Fruit fly (Drosophila melanogaster) whole organism, prepupa: ENCODE results near the gene CG11417.
A peak's percentile ranks its signal among the peaks of the same experiment; 100 is the strongest.

Experiments
- Blimp-1 ChIP-seq: fragments of 200-800 bp; sonication (Bioruptor generic); optimal IDR thresholded peaks from 3 replicates; lab custom pipeline; 2017; ENCODE audit warnings: missing biosample characterization, missing genetic modification characterization, mild to moderate bottlenecking, moderate library complexity, missing genetic modification reagents
- CG10631 ChIP-seq: fragments of 200-800 bp; sonication (Bioruptor generic); optimal IDR thresholded peaks from 2 replicates; lab custom pipeline; 2016; ENCODE audit warnings: missing biosample characterization, missing genetic modification characterization
- CG10669 ChIP-seq: fragments of 200-800 bp; sonication (Bioruptor generic); optimal IDR thresholded peaks from 3 replicates; lab custom pipeline; 2018; ENCODE audit warnings: missing biosample characterization, mild to moderate bottlenecking, missing genetic modification characterization, moderate library complexity
- CG11294 ChIP-seq: fragments of 200-800 bp; sonication (Bioruptor generic); IDR thresholded peaks from 2 replicates; pipeline ENCODE4 v1.3.6; 2022; ENCODE audit warnings: missing biosample characterization, missing genetic modification characterization
- CG11902 ChIP-seq: fragments of 200-800 bp; sonication (Bioruptor generic); optimal IDR thresholded peaks from 3 replicates; lab custom pipeline; 2016; ENCODE audit warnings: missing biosample characterization, missing genetic modification characterization
- CG15336 ChIP-seq: fragments of 200-800 bp; sonication (Bioruptor generic); IDR thresholded peaks from 2 replicates; pipeline ENCODE4 v1.3.6; 2022; ENCODE audit warnings: missing biosample characterization, missing genetic modification characterization
- CG1621 ChIP-seq: fragments of 200-800 bp; sonication (Bioruptor generic); optimal IDR thresholded peaks from 3 replicates; lab custom pipeline; 2018; ENCODE audit warnings: missing biosample characterization, mild to moderate bottlenecking, missing genetic modification characterization
- CG16779 ChIP-seq: fragments of 200-800 bp; sonication (Bioruptor generic); optimal IDR thresholded peaks from 3 replicates; lab custom pipeline; 2017; ENCODE audit warnings: missing biosample characterization, mild to moderate bottlenecking, missing genetic modification characterization
- CG3032 ChIP-seq: fragments of 200-800 bp; optimal IDR thresholded peaks from 2 replicates; lab custom pipeline; 2019; ENCODE audit warnings: missing biosample characterization, mild to moderate bottlenecking, missing genetic modification characterization, moderate library complexity
- CG31627 ChIP-seq: fragments of 200-800 bp; sonication (Bioruptor generic); optimal IDR thresholded peaks from 3 replicates; lab custom pipeline; 2016; ENCODE audit warnings: missing biosample characterization, missing genetic modification characterization
- CG34406 ChIP-seq: fragments of 200-800 bp; sonication (Bioruptor generic); optimal IDR thresholded peaks from 3 replicates; lab custom pipeline; 2016; ENCODE audit warnings: missing biosample characterization, missing genetic modification characterization
- CG4318 ChIP-seq: fragments of 200-800 bp; sonication (Bioruptor generic); optimal IDR thresholded peaks from 3 replicates; lab custom pipeline; 2017; ENCODE audit warnings: missing biosample characterization, mild to moderate bottlenecking, missing genetic modification characterization
- CG6163 ChIP-seq: fragments of 200-800 bp; sonication (Bioruptor generic); IDR thresholded peaks from 3 replicates; pipeline ENCODE4 v1.3.6; 2022; ENCODE audit warnings: missing biosample characterization, missing genetic modification characterization
- CG6854 ChIP-seq: fragments of 200-800 bp; sonication (Bioruptor generic); optimal IDR thresholded peaks from 2 replicates; lab custom pipeline; 2017; ENCODE audit warnings: missing biosample characterization, mild to moderate bottlenecking, missing genetic modification characterization
- CG7368 ChIP-seq: fragments of 200-800 bp; sonication (Bioruptor generic); optimal IDR thresholded peaks from 3 replicates; lab custom pipeline; 2016; ENCODE audit warnings: missing biosample characterization, missing genetic modification characterization
- CG8319 ChIP-seq: fragments of 200-800 bp; sonication (Bioruptor generic); optimal IDR thresholded peaks from 3 replicates; lab custom pipeline; 2016; ENCODE audit warnings: missing biosample characterization, missing genetic modification characterization
- Eip75B ChIP-seq: fragments of 200-800 bp; sonication (Bioruptor generic); optimal IDR thresholded peaks from 3 replicates; lab custom pipeline; 2016; ENCODE audit warnings: missing biosample characterization, missing genetic modification characterization
- Ets21C ChIP-seq: fragments of 200-800 bp; sonication (Bioruptor generic); optimal IDR thresholded peaks from 3 replicates; lab custom pipeline; 2016; ENCODE audit warnings: missing biosample characterization, missing genetic modification characterization
- Gug ChIP-seq: fragments of 200-800 bp; sonication (Bioruptor generic); IDR thresholded peaks from 2 replicates; pipeline ENCODE4 v1.3.6; 2022; ENCODE audit warnings: missing biosample characterization, missing genetic modification characterization
- Hr38 ChIP-seq: sonication (Bioruptor generic); optimal IDR thresholded peaks from 2 replicates; lab custom pipeline; 2016; ENCODE audit warnings: missing biosample characterization, missing genetic modification characterization
- Hr39 ChIP-seq: fragments of 200-800 bp; sonication (Bioruptor generic); optimal IDR thresholded peaks from 2 replicates; lab custom pipeline; 2016; ENCODE audit warnings: missing biosample characterization, missing genetic modification characterization
- Lpt ChIP-seq: fragments of 200-800 bp; sonication (Bioruptor generic); optimal IDR thresholded peaks from 3 replicates; lab custom pipeline; 2016; ENCODE audit warnings: missing biosample characterization, missing genetic modification characterization
- Met ChIP-seq: fragments of 200-800 bp; sonication (Bioruptor generic); optimal IDR thresholded peaks from 3 replicates; lab custom pipeline; 2016; ENCODE audit warnings: missing biosample characterization, missing genetic modification characterization
- OdsH ChIP-seq: fragments of 200-800 bp; sonication (Bioruptor generic); optimal IDR thresholded peaks from 3 replicates; lab custom pipeline; 2016; ENCODE audit warnings: missing biosample characterization, missing genetic modification characterization
- Sox14 ChIP-seq: fragments of 200-800 bp; sonication (Bioruptor generic); optimal IDR thresholded peaks from 3 replicates; lab custom pipeline; 2016; ENCODE audit warnings: missing biosample characterization, missing genetic modification characterization
- acj6 ChIP-seq: fragments of 200-800 bp; sonication (Bioruptor generic); optimal IDR thresholded peaks from 3 replicates; lab custom pipeline; 2016; ENCODE audit warnings: missing biosample characterization, missing genetic modification characterization
- dac ChIP-seq: fragments of 200-800 bp; sonication (Bioruptor generic); optimal IDR thresholded peaks from 2 replicates; lab custom pipeline; 2017; ENCODE audit warnings: missing biosample characterization, mild to moderate bottlenecking, missing genetic modification characterization
- dsx ChIP-seq: fragments of 200-800 bp; optimal IDR thresholded peaks from 3 replicates; lab custom pipeline; 2019; ENCODE audit warnings: missing biosample characterization, mild to moderate bottlenecking, missing genetic modification characterization, moderate library complexity; ENCODE audit not compliant: poor library complexity, severe bottlenecking
- esn ChIP-seq: fragments of 200-800 bp; sonication (Bioruptor generic); optimal IDR thresholded peaks from 2 replicates; lab custom pipeline; 2016; ENCODE audit warnings: missing biosample characterization, mild to moderate bottlenecking, missing genetic modification characterization, moderate library complexity
- fd59A ChIP-seq: fragments of 200-800 bp; sonication (Bioruptor generic); optimal IDR thresholded peaks from 2 replicates; lab custom pipeline; 2017; ENCODE audit warnings: missing biosample characterization, mild to moderate bottlenecking, missing genetic modification characterization, missing genetic modification reagents
- fd85E ChIP-seq: fragments of 200-800 bp; sonication (Bioruptor generic); optimal IDR thresholded peaks from 3 replicates; lab custom pipeline; 2016; ENCODE audit warnings: missing biosample characterization, missing genetic modification characterization
- fkh ChIP-seq: fragments of 200-800 bp; sonication (Bioruptor generic); optimal IDR thresholded peaks from 3 replicates; lab custom pipeline; 2017; ENCODE audit warnings: missing biosample characterization, mild to moderate bottlenecking, missing genetic modification characterization, moderate library complexity
- net ChIP-seq: fragments of 200-800 bp; sonication (Bioruptor generic); optimal IDR thresholded peaks from 3 replicates; lab custom pipeline; 2016; ENCODE audit warnings: missing biosample characterization, missing genetic modification characterization
- pdm3 ChIP-seq: fragments of 200-800 bp; sonication (Bioruptor generic); optimal IDR thresholded peaks from 3 replicates; lab custom pipeline; 2016; ENCODE audit warnings: missing biosample characterization, missing genetic modification characterization
- salr ChIP-seq, 2 experiments: fragments of 200-800 bp; sonication (Bioruptor generic); optimal IDR thresholded peaks; 3 replicates each; lab custom pipeline; 2016 to 2018; ENCODE audit warnings: missing biosample characterization in 2 of 2, missing genetic modification characterization in 2 of 2, mild to moderate bottlenecking in 1 of 2
- spab ChIP-seq: fragments of 200-800 bp; sonication (Bioruptor generic); optimal IDR thresholded peaks from 2 replicates; lab custom pipeline; 2017; ENCODE audit warnings: missing biosample characterization, mild to moderate bottlenecking, missing genetic modification characterization, missing genetic modification reagents
- ss ChIP-seq, 2 experiments: fragments of 200-800 bp; sonication (Bioruptor generic); optimal IDR thresholded peaks; 2 replicates in 1 of 2; 3 replicates in 1 of 2; lab custom pipeline; 2017 to 2018; ENCODE audit warnings: mild to moderate bottlenecking in 2 of 2, missing biosample characterization in 2 of 2, missing genetic modification characterization in 2 of 2, moderate library complexity in 1 of 2
- svp ChIP-seq: fragments of 200-800 bp; sonication (Bioruptor generic); peaks from one replicate; lab custom pipeline; 2016; ENCODE audit warnings: missing biosample characterization, missing genetic modification characterization

Gene CG11417

dm6 chrX:1398455-1399055, 44.7 kb downstream of the CG11417 start (continued):
- TF ChIP-seq CG6163 (GFP tag; lab: Robert Waterston, UW) (peak; percentile 82), fd85E (GFP tag; lab: Kevin White, UChicago) (peak; percentile 17), Sox14 (peak; percentile 86), Lpt (GFP tag; lab: Kevin White, UChicago) (no peak), CG7368 (GFP tag; lab: Kevin White, UChicago) (peak; percentile 76), svp (GFP tag; lab: Kevin White, UChicago) (peak; percentile 95), CG15336 (GFP tag; lab: Robert Waterston, UW) (peak; percentile 81), Hr39 (GFP tag; lab: Kevin White, UChicago) (peak; percentile 90), CG11294 (peak; percentile 66; the same call in 1 of the 2 replicates), ss (GFP tag; optimal IDR thresholded peaks at IDR 0.05; lab: Kevin White, UChicago) (peak; percentile 63 to 74), CG3032 (tag; lab: Kevin White, UChicago) (peak; percentile 77), fd59A (GFP tag; lab: Kevin White, UChicago) (peak; percentile 80), net (GFP tag; lab: Kevin White, UChicago) (peak; percentile 61), Blimp-1 (GFP tag; lab: Kevin White, UChicago) (no peak), CG4318 (GFP tag; lab: Kevin White, UChicago) (no peak), Met (GFP tag; lab: Kevin White, UChicago) (peak; percentile 86), Ets21C (GFP tag; lab: Kevin White, UChicago) (peak; percentile 84), Eip75B (GFP tag; lab: Kevin White, UChicago) (peak; percentile 85), spab (GFP tag; lab: Kevin White, UChicago) (peak; percentile 66), esn (peak; percentile 90), CG8319 (GFP tag; lab: Kevin White, UChicago) (peak; percentile 66), salr (GFP tag; optimal IDR thresholded peaks at IDR 0.05; lab: Kevin White, UChicago) (peak; percentile 48 to 63), acj6 (GFP tag; lab: Kevin White, UChicago) (peak; percentile 84), pdm3 (GFP tag; lab: Kevin White, UChicago) (peak; percentile 89), fkh (GFP tag; lab: Kevin White, UChicago) (no peak), CG10669 (peak; percentile 74), CG6854 (GFP tag; lab: Kevin White, UChicago) (no peak), Hr38 (GFP tag; lab: Kevin White, UChicago) (no peak), OdsH (GFP tag; lab: Kevin White, UChicago) (peak; percentile 83), CG34406 (GFP tag; lab: Kevin White, UChicago) (peak; percentile 64), Gug (GFP tag; lab: Robert Waterston, UW) (peak; percentile 63; the same call in 1 of the 2 replicates), CG11902 (peak; percentile 85), dac (GFP tag; lab: Kevin White, UChicago) (peak; percentile 36), CG16779 (tag; lab: Kevin White, UChicago) (peak; percentile 51), CG1621 (peak; percentile 77), dsx (GFP tag; lab: Kevin White, UChicago) (peak; percentile 62), CG31627 (GFP tag; lab: Kevin White, UChicago) (peak; percentile 90), CG10631 (GFP tag; lab: Kevin White, UChicago) (peak; percentile 86)
